Worm (Caenorhabditis elegans) whole organism, mixed stage, embryonic: ENCODE results near the gene F44G4.3.

Experiments
- blmp-1 ChIP-seq: fragments of 150-350 bp; optimal IDR thresholded peaks from 2 replicates; lab custom pipeline; 2014; ENCODE audit warnings: missing biosample characterization, missing genetic modification characterization
- ces-1 ChIP-seq: fragments of 150-350 bp; optimal IDR thresholded peaks from 2 replicates; lab custom pipeline; 2014; ENCODE audit warnings: missing biosample characterization, missing genetic modification reagents, missing genetic modification characterization
- cnd-1 ChIP-seq: fragments of 200-800 bp; sonication (Bioruptor generic); optimal IDR thresholded peaks from 2 replicates; lab custom pipeline; 2018; ENCODE audit warnings: mild to moderate bottlenecking, missing genetic modification characterization, missing compliant biosample characterization
- drap-1 ChIP-seq: fragments of 200-800 bp; sonication (Bioruptor generic); optimal IDR thresholded peaks from 3 replicates; lab custom pipeline; 2018; ENCODE audit warnings: mild to moderate bottlenecking, missing genetic modification characterization, missing compliant biosample characterization
- ham-2 ChIP-seq: fragments of 200-800 bp; sonication (Bioruptor generic); optimal IDR thresholded peaks from 2 replicates; lab custom pipeline; 2018; ENCODE audit warnings: mild to moderate bottlenecking, missing genetic modification characterization, missing compliant biosample characterization
- mab-5 ChIP-seq: fragments of 150-350 bp; optimal IDR thresholded peaks from 2 replicates; lab custom pipeline; 2014; ENCODE audit warnings: missing biosample characterization, missing genetic modification characterization
- nhr-12 ChIP-seq: fragments of 150-350 bp; optimal IDR thresholded peaks from 2 replicates; lab custom pipeline; 2014; ENCODE audit warnings: missing biosample characterization, missing genetic modification characterization
- nhr-237 ChIP-seq: fragments of 150-350 bp; optimal IDR thresholded peaks from 2 replicates; lab custom pipeline; 2014; ENCODE audit warnings: missing biosample characterization, missing genetic modification characterization
- nhr-28 ChIP-seq: fragments of 150-350 bp; optimal IDR thresholded peaks from 2 replicates; lab custom pipeline; 2014; ENCODE audit warnings: missing biosample characterization, missing genetic modification characterization
- pha-4 ChIP-seq: fragments of 150-350 bp; optimal IDR thresholded peaks from 2 replicates; lab custom pipeline; 2018; ENCODE audit warnings: missing biosample characterization, missing genetic modification reagents, missing genetic modification characterization
- snpc-4 ChIP-seq: fragments of 150-350 bp; optimal IDR thresholded peaks from 2 replicates; lab custom pipeline; 2014; ENCODE audit warnings: missing biosample characterization, missing genetic modification characterization
- unc-39 ChIP-seq: fragments of 150-350 bp; optimal IDR thresholded peaks from 2 replicates; lab custom pipeline; 2014; ENCODE audit warnings: missing biosample characterization, missing genetic modification characterization
- unc-62 ChIP-seq: fragments of 150-350 bp; optimal IDR thresholded peaks from 2 replicates; lab custom pipeline; 2014; ENCODE audit warnings: missing biosample characterization, missing genetic modification reagents, missing genetic modification characterization

DNA sequence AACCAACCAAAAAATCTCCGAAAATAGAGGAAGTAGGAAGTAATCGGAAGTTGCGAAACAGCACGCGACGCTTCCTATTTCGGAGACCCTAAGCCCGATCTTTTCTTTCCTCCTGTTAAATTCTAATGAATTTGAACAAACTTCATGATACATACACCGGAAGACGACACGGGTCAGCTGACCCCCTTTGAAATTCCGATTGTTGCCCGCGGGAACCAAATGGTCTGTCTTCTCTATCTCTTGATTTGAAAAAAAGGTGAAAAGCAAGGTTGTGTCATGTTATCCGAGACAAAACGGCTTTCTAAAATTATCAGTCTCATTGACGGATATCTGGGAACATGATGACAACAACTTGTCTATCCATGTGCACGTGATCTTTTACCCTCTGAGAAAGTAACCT, 38.4 kb downstream of the F44G4.3 start:
- TF ChIP-seq unc-39 (tag; lab: Kevin White, UChicago) (no peak), unc-62 (GFP tag; lab: Kevin White, UChicago) (peak; percentile 21), ces-1 (GFP tag; lab: Kevin White, UChicago) (no peak), snpc-4 (tag; lab: Kevin White, UChicago) (no peak), pha-4 (no peak), nhr-28 (no peak), cnd-1 (tag; lab: Kevin White, UChicago) (no peak), nhr-12 (tag; lab: Kevin White, UChicago) (no peak), mab-5 (tag; lab: Kevin White, UChicago) (no peak), ham-2 (GFP tag; lab: Kevin White, UChicago) (no peak), nhr-237 (tag; lab: Kevin White, UChicago) (no peak), drap-1 (GFP tag; lab: Kevin White, UChicago) (no peak), blmp-1 (tag; lab: Kevin White, UChicago) (no peak)
